Fruit fly (Drosophila melanogaster) ovary, adult (tissue): Measurements from ENCODE around the gene CG14658.

Experiments used
- CG17801 ChIP-seq: fragments of 200-800 bp; optimal IDR thresholded peaks from 2 replicates; lab custom pipeline; 2019; ENCODE audit warnings: missing biosample characterization, mild to moderate bottlenecking, missing genetic modification characterization, moderate library complexity; ENCODE audit not compliant: partially characterized antibody

CG14658 gene

DNA sequence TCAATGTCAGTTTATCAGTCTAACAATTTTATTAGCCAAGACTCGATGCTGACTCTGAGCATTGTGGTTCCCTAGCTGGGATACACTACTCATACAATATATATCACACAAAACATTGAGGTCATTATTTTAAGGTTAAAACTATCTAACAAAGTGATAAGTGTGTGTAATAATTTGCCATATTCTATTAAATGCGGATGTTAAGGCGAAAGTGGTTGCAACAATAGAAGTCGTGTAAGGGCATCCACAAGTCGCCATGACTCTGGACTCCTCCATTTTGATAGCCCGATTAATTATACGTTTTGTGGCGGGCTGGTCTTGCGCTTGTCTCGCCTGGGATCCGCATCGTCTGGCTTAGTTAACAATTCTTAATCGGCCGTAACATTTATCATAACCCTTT is 16.5 kb upstream of the CG14658 start:
- TF ChIP-seq CG17801 (GFP tag; lab: Kevin White, UChicago): no peak

DNA sequence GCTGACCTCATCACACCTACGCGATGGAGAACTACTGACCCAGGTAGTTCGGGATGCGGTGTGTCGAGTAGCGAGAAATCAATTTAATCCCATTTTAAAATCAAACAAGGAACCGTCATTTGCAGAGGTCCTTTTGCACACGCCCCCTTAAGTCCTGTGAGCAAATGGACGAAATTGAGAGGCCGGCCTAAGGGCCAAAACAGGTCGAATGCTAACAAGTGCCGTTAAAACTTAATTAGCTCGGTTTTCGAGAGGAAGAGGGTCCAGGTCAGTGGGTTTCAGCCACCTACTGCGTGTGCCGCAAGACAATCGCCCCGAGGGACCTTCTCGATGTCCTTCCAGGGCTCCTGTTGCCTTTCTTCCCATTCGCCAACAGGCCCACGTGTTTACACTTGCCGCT is 15.9 kb upstream of the CG14658 start:
- TF ChIP-seq CG17801 (GFP tag; lab: Kevin White, UChicago): no peak

DNA sequence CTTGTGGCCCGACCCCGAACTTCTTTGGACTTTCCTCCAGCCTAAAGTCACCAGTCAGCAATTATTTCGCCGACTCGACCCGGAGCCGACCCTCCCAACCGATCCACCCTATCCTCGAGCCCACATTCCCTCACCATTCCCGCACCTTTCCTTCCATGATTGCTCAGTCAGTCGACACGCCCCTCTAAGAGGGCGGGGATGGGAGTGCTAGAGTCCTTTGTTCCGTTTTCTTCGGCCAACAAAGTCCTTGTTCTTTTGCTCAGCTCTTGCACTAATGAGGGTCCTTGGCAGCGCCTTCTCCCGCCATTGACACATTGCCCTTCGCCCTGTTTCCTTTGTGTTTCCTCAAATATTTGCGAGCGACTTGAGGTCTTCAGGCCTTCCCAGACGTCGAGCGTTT is 15.0 kb upstream of the CG14658 start:
- no peak for TF ChIP-seq CG17801 (GFP tag; lab: Kevin White, UChicago)

DNA sequence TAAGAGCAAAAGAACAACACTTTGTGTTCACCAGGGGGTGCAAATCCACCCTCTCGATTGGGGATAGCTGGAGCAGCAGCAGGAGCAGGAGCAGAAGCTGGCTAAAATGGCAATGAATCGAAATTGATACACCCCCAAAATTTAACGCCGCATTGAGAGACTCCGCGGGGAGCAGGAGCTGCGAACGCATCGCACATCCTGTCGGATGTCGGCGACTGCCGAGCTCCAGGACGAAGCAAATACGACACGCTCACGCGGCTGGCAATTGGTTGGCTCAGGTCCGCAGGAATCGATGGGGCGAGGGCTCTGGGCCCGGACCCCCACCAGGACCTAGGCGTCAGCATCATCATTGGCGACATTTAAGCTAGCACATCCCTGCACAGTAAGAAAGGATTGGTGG is 12.6 kb upstream of the CG14658 start:
- no peak for TF ChIP-seq CG17801 (GFP tag; lab: Kevin White, UChicago)

DNA sequence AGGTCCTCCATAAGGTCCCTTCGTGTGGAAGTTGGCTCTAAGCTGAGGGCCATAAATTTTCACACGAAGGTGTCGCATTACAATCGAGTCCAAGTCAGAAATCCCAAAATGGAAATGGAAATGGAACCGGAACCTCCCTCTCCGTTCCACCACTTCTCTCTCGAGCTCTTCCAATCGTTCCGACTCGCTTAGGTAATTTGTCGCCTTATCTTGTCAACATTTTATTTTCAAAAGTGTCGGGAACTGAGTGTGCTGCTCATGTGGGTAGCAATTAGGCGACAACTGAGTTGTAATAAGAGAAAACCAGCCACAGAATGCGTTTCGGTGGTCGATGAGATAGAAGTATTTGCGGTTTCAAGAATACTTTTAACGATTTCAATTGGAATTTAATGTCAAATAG is 10.4 kb upstream of the CG14658 start:
- no peak for TF ChIP-seq CG17801 (GFP tag; lab: Kevin White, UChicago)

DNA sequence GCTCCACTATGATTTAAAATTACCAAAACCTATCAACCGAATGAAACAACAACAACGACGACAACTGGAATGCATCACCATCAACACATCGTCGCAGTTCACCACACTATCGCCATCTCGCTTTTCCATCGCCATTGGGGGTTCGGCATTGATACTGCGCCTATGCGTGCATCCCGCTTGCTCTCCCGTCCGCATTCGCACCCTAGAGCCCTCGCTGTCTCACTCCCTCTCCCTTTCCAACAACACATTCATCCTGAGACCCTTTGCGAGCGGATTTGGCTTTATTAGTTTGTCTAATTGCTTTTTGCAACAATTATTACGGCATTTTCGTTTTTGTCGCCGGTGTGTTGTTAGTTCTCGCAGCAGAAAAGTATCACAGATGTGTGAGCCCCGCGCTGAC is 5.0 kb upstream of the CG14658 start:
- TF ChIP-seq CG17801 (GFP tag; lab: Kevin White, UChicago): no peak

DNA sequence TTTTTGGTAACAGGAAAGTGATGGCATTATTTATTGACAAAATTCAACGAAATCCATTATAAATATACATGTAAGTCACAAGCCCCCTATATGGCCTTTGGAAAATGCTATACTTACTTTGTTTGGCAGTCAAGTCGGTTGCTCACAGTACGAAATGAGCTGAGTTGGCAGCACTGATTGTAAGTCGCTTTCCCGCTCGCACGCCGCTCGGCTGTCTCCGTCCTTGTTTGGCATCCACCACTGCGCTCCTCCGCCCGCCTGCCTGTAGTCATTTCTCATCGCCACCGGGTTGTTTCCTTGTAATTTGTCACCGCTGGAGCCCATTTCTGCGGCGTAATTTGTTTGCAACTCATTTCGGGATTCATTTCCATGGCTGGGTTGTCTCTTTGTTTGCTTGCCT is 3.3 kb upstream of the CG14658 start:
- TF ChIP-seq CG17801 (GFP tag; lab: Kevin White, UChicago): no peak

DNA sequence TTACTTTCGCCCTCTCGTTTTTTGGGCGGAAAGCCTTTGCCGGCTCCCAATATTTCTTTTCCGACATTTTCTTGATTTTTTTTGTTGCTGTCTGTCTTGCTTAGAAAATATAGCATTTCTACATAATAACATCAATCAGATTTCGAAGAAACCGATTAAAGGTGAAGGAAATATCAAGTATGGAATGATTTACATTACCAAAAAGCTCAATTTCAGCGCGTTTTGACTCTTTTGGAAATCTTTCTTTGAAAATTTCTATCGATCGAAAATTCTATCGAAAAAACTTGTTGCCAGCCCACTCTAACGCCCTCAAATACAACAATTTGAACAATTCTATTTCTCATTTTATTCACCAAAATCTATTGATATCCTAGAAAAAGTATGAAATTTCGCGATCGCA is 884 bp upstream of the CG14658 start, which contains the start of gene CG14659:
Gene CG14659 (minus strand): TSS at position 101 of the 400 bp plus-strand sequence.
- no peak for TF ChIP-seq CG17801 (GFP tag; lab: Kevin White, UChicago)

DNA sequence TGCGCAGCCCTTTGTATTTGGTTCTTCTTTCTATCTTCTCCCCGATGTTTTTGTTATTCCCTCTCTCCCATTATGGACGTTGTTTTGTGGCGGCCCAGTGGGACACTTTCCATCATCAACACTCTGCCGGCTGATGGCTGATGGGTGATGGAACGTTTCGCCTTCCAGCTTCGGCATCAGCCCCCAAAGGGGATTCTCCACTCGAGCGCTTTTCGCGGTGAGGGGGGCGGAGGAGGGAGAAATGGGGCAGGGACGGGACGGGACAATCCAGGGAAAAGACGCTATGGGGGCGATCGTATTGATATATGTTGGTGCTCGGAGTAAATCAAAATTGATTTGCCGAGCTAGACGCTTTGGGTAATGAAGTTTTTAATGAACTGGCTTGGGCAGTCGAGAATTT is 5.1 kb downstream of the CG14658 start:
- no peak for TF ChIP-seq CG17801 (GFP tag; lab: Kevin White, UChicago)

DNA sequence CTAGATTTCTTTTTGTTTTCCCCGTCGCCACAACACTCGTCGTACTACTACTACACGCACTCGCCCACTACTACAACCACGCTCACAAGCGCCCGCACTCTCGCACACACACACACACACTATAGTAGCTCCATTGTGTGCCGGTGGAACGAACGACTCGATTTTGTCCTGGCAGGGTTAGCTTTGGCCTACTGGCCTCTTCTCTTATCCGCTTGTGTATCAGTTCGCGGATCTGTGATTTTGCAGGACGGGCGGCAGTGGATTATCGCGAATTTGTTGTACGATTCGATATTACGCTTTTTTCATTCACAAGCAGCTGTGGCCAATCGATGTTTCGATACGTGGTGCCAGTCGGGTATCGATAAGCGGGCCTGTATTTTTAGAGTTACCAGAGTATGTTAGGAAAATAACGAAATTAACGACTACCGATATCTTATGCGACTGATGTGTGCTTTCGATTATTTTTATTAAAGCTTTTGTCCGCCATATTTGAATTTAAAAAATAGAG is 9.2 kb downstream of the CG14658 start, which contains the start of gene CG14657:
Gene CG14657 (minus strand): TSS at position 335 of the 508 bp plus-strand sequence.
- TF ChIP-seq CG17801 (GFP tag; lab: Kevin White, UChicago): no peak

DNA sequence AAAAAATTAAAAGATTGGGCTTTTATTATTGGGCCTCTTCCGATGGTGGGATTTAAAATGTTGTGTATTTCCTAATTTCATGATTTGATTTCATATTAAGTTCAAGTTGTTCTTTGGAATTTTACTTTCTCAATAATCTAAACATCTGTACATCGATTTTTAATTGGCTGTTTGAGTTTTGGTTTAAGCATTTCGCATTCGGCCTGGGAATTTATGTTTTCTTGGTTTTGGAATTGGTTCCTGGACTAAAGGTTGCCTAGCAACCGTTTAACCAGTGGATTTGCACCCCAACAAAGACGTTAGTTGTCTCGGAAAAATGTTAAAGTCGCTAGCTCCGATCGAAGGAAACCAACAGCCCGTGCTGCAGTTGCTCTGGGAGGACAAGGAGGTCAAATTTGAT is 14.3 kb downstream of the CG14658 start, which contains the start of gene BBS5:
Gene BBS5 (plus strand): TSS at position 301 of the 400 bp plus-strand sequence.
- no peak for TF ChIP-seq CG17801 (GFP tag; lab: Kevin White, UChicago)

DNA sequence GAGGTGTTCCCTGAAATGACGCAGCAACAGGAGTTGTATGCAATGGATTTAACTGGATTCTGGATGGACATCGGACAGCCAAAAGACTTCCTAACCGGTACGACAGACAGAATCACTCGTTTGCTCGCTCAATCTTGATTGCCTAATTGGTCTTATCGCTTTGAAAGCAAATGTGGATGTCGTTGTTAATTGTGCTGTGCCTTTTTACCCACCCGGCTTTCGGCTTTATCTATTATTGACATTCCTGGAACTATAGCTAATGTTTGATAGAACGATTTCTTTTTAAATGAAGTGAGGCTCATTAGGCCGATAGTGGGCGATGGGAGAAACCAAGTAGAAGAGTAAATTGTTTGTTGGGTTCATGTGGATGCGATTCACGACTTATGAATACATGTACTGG is 15.6 kb downstream of the CG14658 start:
- TF ChIP-seq CG17801 (GFP tag; lab: Kevin White, UChicago): no peak

DNA sequence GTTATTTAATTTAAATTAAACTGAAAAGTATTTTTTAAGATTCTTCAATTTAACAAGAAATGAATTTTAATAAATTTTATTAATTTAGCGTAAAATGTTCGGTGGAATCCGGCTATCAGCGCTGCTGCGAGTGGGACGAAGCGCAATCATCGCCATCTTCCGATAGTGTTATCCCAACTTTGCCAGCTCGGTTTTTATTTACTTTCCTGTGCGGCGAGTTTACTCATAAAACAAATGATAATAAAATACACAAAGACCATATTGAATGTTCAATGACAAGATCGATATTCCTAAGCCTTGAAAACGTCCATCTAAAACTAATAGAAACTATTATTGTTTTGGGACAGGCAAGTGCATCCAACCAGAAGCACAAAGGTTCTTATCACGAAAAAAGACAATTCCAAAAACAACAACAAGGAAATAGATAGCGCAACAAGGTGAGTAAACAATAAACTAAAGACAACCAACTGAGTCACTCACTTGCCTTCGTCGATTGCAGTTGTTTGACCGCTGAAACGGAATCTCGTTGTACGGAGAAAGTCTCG is 17.1 kb downstream of the CG14658 start:
- peak; percentile 29 for TF ChIP-seq CG17801 (GFP tag; lab: Kevin White, UChicago)

DNA sequence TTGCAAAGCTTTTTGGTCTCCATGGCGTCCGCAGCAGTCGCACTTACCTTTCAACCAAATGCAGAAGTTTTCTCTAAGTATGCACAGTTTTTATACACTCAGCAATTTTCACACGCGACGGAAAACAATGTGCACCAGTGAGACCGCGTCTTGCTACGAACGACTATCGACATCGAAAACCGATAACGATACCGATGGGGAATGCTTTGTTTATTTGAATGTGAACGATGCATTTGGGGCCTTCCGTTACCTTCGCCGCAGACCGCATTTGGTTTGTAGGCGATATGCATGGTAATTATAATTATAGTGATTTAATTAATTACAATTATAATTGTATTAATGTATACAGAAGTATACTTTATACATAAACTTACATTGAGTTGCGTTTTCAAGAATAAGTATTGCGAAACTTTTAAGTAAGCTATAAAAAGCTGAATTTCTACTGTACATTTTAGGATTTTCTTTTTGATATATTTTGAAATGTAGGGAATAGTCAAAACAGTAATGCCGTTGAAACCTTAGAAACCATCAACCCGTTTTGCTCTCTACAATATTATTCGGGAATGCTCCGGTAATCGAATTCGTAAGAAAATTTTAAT is 18.3 kb downstream of the CG14658 start, which contains the start of the genes Hus1-like and ctrip:
Gene Hus1-like (minus strand): TSS at position 161 of the 599 bp plus-strand sequence.
Gene ctrip (minus strand): TSS at position 161 of the 599 bp plus-strand sequence.
- peak; percentile 41 for TF ChIP-seq CG17801 (GFP tag; lab: Kevin White, UChicago)

DNA sequence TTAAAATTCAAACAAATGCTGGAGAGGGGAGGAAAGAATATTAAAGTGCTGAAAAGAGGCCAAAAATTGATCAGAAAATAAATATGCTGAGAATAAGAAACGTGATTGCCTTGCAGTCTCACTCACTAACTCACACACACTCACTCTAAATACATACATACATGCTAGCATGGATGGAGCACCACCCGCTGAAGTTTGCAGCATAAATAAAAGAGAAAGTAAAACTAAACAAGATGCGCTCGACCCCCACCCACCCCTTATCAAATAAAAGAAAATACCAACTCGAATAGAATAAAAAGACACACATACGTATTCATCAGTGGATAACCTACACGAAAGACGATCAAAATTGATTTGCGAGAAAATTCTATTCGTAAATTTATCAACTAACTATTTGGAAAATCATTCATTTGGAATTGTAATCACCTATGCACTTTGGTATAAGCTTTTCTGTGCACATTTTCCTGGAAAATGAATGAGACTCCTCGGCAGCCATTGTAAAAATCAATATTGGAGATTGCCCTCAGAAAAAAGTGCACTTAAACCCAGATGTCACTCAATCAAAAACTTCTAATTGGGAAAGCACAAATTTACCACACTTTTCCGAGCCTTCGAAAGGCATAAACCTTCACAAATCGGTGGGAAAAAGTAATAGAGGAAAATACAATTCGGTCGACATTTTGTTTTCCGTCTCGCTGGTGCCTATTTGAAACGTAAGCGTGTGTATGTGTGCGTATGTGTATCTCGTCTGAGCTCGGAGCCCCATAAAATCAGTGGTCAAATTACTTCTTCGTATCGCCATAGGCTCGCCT is 19.0 kb downstream of the CG14658 start, which contains the start of gene Gmppb:
Gene Gmppb (plus strand): TSS at position 321 of the 812 bp plus-strand sequence.
- no peak for TF ChIP-seq CG17801 (GFP tag; lab: Kevin White, UChicago)
